Worm (Caenorhabditis elegans): ENCODE data around the gene F22E5.11.

DNA sequence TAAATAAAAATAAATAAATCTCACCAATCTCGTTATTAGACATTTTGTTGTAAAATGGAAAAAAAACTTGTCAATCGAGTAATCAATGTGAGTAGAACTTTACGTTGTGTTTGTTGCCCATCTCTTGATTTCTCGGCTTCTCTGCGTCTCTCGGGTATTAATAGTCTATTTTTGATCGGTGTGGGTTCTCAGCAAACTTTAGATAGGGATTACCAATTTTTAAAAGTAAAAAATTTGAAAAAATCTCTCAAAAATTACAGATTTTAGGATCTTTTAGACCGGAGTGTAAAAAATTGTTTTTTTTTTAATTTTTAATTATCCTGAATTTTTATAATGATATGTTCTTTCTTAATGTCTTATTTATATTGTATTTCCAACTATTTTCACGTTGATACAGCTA is 7.0 kb downstream of the F22E5.11 start, which contains the start of gene F22E5.21:
- no peak for TF ChIP-seq sea-1 (GFP tag; conservative IDR thresholded peaks at IDR 0.05)
- TF ChIP-seq scrt-1 (GFP tag; IDR thresholded peaks at IDR 0.05), result no peak
- no peak for TF ChIP-seq ama-1 (optimal IDR thresholded peaks at IDR 0.05)
- TF ChIP-seq hmbx-1 (tag; optimal IDR thresholded peaks at IDR 0.05), result no peak
- no peak for TF ChIP-seq ets-7 (tag; optimal IDR thresholded peaks at IDR 0.05)
